Worm (Caenorhabditis elegans): Measurements from ENCODE around the gene ZK1248.4.

DNA sequence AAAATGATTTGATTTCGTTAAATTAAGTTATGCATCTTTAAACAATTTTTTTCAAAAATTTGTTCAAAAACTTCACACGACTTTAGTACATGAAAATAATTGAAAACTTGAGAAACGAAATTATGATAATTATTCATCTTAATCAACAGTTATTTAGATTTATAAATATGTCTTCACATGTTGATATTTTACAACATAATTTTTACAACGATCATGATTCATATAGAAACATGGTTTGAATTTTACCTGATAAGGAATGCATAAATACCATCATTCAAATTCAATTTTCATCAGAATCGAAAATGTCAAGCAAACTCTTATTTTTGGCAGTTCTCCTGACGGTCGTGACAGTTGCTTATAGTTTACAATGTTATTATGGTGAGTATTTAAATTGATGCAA lies 45.5 kb downstream of the ZK1248.4 start, which contains the start of gene tag-234:
- TF ChIP-seq jun-1 (tag; optimal IDR thresholded peaks at IDR 0.05) (no peak), skn-1 (tag; optimal IDR thresholded peaks at IDR 0.05) (no peak), hmg-1.1 (GFP tag; IDR thresholded peaks at IDR 0.05) (no peak), fkh-10 (GFP tag; optimal IDR thresholded peaks at IDR 0.05) (no peak), lin-39 (tag; optimal IDR thresholded peaks at IDR 0.05) (no peak), lin-1 (GFP tag; IDR thresholded peaks at IDR 0.05) (no peak), ama-1 (optimal IDR thresholded peaks at IDR 0.05) (no peak), pha-4 (GFP tag; IDR thresholded peaks at IDR 0.05) (no peak), pha-4 (tag; optimal IDR thresholded peaks at IDR 0.05) (no peak), nhr-111 (GFP tag; optimal IDR thresholded peaks at IDR 0.05) (no peak), F37D6.2 (tag; optimal IDR thresholded peaks at IDR 0.05) (no peak), nhr-237 (tag; optimal IDR thresholded peaks at IDR 0.05) (no peak), nhr-41 (GFP tag; IDR thresholded peaks at IDR 0.05) (no peak), unc-130 (GFP tag; optimal IDR thresholded peaks at IDR 0.05) (no peak)
